Worm (Caenorhabditis elegans): ENCODE results near the gene nars-2.
A peak's percentile ranks its signal among the peaks of the same experiment; 100 is the strongest.

- TF ChIP-seq him-1 (tag; optimal IDR thresholded peaks at IDR 0.05) (no peak), W03F9.2 (tag; optimal IDR thresholded peaks at IDR 0.05) (peak; percentile 3)
Measured at ce11 chrIII:11526396-11526795, 25.8 kb upstream of the nars-2 start, which contains the start of gene xpb-1.

All from whole organism, L4/young adult.